Fruit fly (Drosophila melanogaster) whole organism, embryonic: ENCODE results near the gene CG1542.

Source experiments
- Adf1 ChIP-seq: fragments of 200-800 bp; sonication (Bioruptor generic); IDR thresholded peaks from 2 replicates; pipeline ENCODE4 v1.3.6; 2022; ENCODE audit warnings: missing biosample characterization, missing genetic modification characterization
- CG10959 ChIP-seq: fragments of 200-800 bp; sonication (Bioruptor generic); IDR thresholded peaks from 2 replicates; pipeline ENCODE4 v1.3.6; 2022; ENCODE audit warnings: missing biosample characterization, missing genetic modification characterization
- CG11247 ChIP-seq: fragments of 200-800 bp; sonication (Bioruptor generic); IDR thresholded peaks from 2 replicates; pipeline ENCODE4 v1.3.6; 2022; ENCODE audit warnings: missing biosample characterization, missing genetic modification characterization
- CG11560 ChIP-seq: fragments of 200-800 bp; sonication (Bioruptor generic); IDR thresholded peaks from 3 replicates; pipeline ENCODE4 v1.3.6; 2022; ENCODE audit warnings: missing biosample characterization, missing genetic modification characterization
- CG12659 ChIP-seq: fragments of 200-800 bp; sonication (Bioruptor generic); optimal IDR thresholded peaks from 3 replicates; lab custom pipeline; 2017; ENCODE audit warnings: mild to moderate bottlenecking, missing biosample characterization, missing genetic modification reagents, missing genetic modification characterization
- CG13624 ChIP-seq: fragments of 200-800 bp; sonication (Bioruptor generic); optimal IDR thresholded peaks from 2 replicates; lab custom pipeline; 2016; ENCODE audit warnings: missing biosample characterization, missing genetic modification characterization
- CG14014 ChIP-seq: fragments of 200-800 bp; sonication (Bioruptor generic); IDR thresholded peaks from 2 replicates; pipeline ENCODE4 v1.3.6; 2022; ENCODE audit warnings: missing biosample characterization, missing genetic modification characterization
- CG1647 ChIP-seq: fragments of 200-800 bp; sonication (Bioruptor generic); optimal IDR thresholded peaks from 3 replicates; lab custom pipeline; 2016; ENCODE audit warnings: missing biosample characterization, missing genetic modification characterization
- CG17612 ChIP-seq: fragments of 200-800 bp; sonication (Bioruptor generic); IDR thresholded peaks from 2 replicates; pipeline ENCODE4 v1.3.6; 2022; ENCODE audit warnings: missing biosample characterization, missing genetic modification characterization
- CG32532 ChIP-seq: fragments of 200-800 bp; sonication (Bioruptor generic); IDR thresholded peaks from 2 replicates; pipeline ENCODE4 v1.3.6; 2022; ENCODE audit warnings: missing biosample characterization, missing genetic modification characterization
- CG3407 ChIP-seq: fragments of 200-800 bp; sonication (Bioruptor generic); optimal IDR thresholded peaks from 2 replicates; lab custom pipeline; 2018; ENCODE audit warnings: missing biosample characterization, mild to moderate bottlenecking, missing genetic modification characterization
- CG6813 ChIP-seq: fragments of 200-800 bp; sonication (Bioruptor generic); optimal IDR thresholded peaks from 2 replicates; lab custom pipeline; 2017; ENCODE audit warnings: missing biosample characterization, missing genetic modification characterization, mild to moderate bottlenecking, moderate library complexity, missing genetic modification reagents
- CG7987 ChIP-seq: fragments of 200-800 bp; sonication (Bioruptor generic); optimal IDR thresholded peaks from 2 replicates; lab custom pipeline; 2018; ENCODE audit warnings: missing biosample characterization, mild to moderate bottlenecking, missing genetic modification characterization, moderate library complexity
- CG8359 ChIP-seq: fragments of 200-800 bp; sonication (Bioruptor generic); optimal IDR thresholded peaks from 2 replicates; lab custom pipeline; 2017; ENCODE audit warnings: missing biosample characterization, mild to moderate bottlenecking, missing genetic modification characterization, borderline replicate concordance
- D19A ChIP-seq: fragments of 200-800 bp; optimal IDR thresholded peaks from 3 replicates; lab custom pipeline; 2019; ENCODE audit warnings: missing biosample characterization, mild to moderate bottlenecking, missing genetic modification characterization, moderate library complexity
- E2f2 ChIP-seq: fragments of 200-800 bp; sonication (Bioruptor generic); IDR thresholded peaks from 2 replicates; pipeline ENCODE4 v1.3.6; 2022; ENCODE audit warnings: missing biosample characterization, missing genetic modification characterization
- Ets65A ChIP-seq: fragments of 200-800 bp; sonication (Bioruptor generic); peaks from one replicate; lab custom pipeline; 2016; ENCODE audit warnings: missing biosample characterization, missing genetic modification characterization
- Ets97D ChIP-seq: fragments of 200-800 bp; sonication (Bioruptor generic); optimal IDR thresholded peaks from 3 replicates; lab custom pipeline; 2016; ENCODE audit warnings: missing biosample characterization, missing genetic modification characterization
- Lhr ChIP-seq: fragments of 200-800 bp; sonication (Bioruptor generic); optimal IDR thresholded peaks from 3 replicates; lab custom pipeline; 2017; ENCODE audit warnings: mild to moderate bottlenecking, missing biosample characterization, missing genetic modification reagents, missing genetic modification characterization
- Lpt ChIP-seq: fragments of >200 bp; optimal IDR thresholded peaks from 2 replicates; lab custom pipeline; 2018; ENCODE audit warnings: missing biosample characterization, missing genetic modification characterization
- Max ChIP-seq: fragments of 200-800 bp; sonication (Bioruptor generic); optimal IDR thresholded peaks from 2 replicates; lab custom pipeline; 2016; ENCODE audit warnings: missing biosample characterization, mild to moderate bottlenecking, missing genetic modification characterization
- Med ChIP-seq: fragments of 200-800 bp; sonication (Bioruptor generic); peaks from one replicate; lab custom pipeline; 2016; ENCODE audit warnings: missing biosample characterization, missing genetic modification characterization, mild to moderate bottlenecking, inconsistent platforms, moderate library complexity
- Scr ChIP-seq: fragments of 200-800 bp; sonication (Bioruptor generic); IDR thresholded peaks from 2 replicates; pipeline ENCODE4 v1.3.6; 2022; ENCODE audit warnings: missing biosample characterization, missing genetic modification characterization; ENCODE audit not compliant: partially characterized antibody
- al ChIP-seq: fragments of 200-800 bp; sonication (Bioruptor generic); IDR thresholded peaks from 2 replicates; pipeline ENCODE4 v1.3.6; 2022; ENCODE audit warnings: missing biosample characterization, missing genetic modification characterization
- ap ChIP-seq: fragments of 200-800 bp; sonication (Bioruptor generic); IDR thresholded peaks from 2 replicates; pipeline ENCODE4 v1.3.6; 2022; ENCODE audit warnings: missing biosample characterization, missing genetic modification characterization
- btn ChIP-seq: fragments of 200-800 bp; sonication (Bioruptor generic); optimal IDR thresholded peaks from 2 replicates; lab custom pipeline; 2016; ENCODE audit warnings: missing biosample characterization, missing genetic modification characterization
- caup ChIP-seq: fragments of 200-800 bp; sonication (Bioruptor generic); optimal IDR thresholded peaks from 3 replicates; lab custom pipeline; 2017; ENCODE audit warnings: missing biosample characterization, mild to moderate bottlenecking, missing genetic modification characterization, moderate library complexity; ENCODE audit not compliant: severe bottlenecking
- dimm ChIP-seq: fragments of 200-800 bp; sonication (Bioruptor generic); IDR thresholded peaks from 2 replicates; pipeline ENCODE4 v1.3.6; 2022; ENCODE audit warnings: missing biosample characterization, missing genetic modification characterization
- ewg ChIP-seq: fragments of 200-800 bp; sonication (Bioruptor generic); optimal IDR thresholded peaks from 3 replicates; lab custom pipeline; 2017; ENCODE audit warnings: mild to moderate bottlenecking, missing biosample characterization, missing genetic modification reagents, missing genetic modification characterization
- exex ChIP-seq: fragments of 200-800 bp; sonication (Bioruptor generic); optimal IDR thresholded peaks from 4 replicates; lab custom pipeline; 2018; ENCODE audit warnings: missing biosample characterization, mild to moderate bottlenecking, missing genetic modification characterization, moderate library complexity
- fd102C ChIP-seq: fragments of 200-800 bp; sonication (Bioruptor generic); optimal IDR thresholded peaks from 2 replicates; lab custom pipeline; 2018; ENCODE audit warnings: missing biosample characterization, mild to moderate bottlenecking, missing genetic modification characterization, moderate library complexity
- fd3F ChIP-seq: fragments of 200-800 bp; sonication (Bioruptor generic); optimal IDR thresholded peaks from 2 replicates; lab custom pipeline; 2018; ENCODE audit warnings: missing biosample characterization, mild to moderate bottlenecking, missing genetic modification characterization, moderate library complexity
- ftz-f1 ChIP-seq: fragments of 200-800 bp; sonication (Bioruptor generic); optimal IDR thresholded peaks from 2 replicates; lab custom pipeline; 2016; ENCODE audit warnings: missing biosample characterization, missing genetic modification characterization
- gcm ChIP-seq: fragments of 200-800 bp; sonication (Bioruptor generic); optimal IDR thresholded peaks from 2 replicates; lab custom pipeline; 2019; ENCODE audit warnings: missing biosample characterization, mild to moderate bottlenecking, missing genetic modification characterization, moderate library complexity
- kay ChIP-seq: fragments of 200-800 bp; sonication (Bioruptor generic); optimal IDR thresholded peaks from 2 replicates; lab custom pipeline; 2016; ENCODE audit warnings: missing biosample characterization, missing genetic modification characterization
- kni ChIP-seq: fragments of 200-800 bp; sonication (Bioruptor generic); optimal IDR thresholded peaks from 3 replicates; lab custom pipeline; 2017; ENCODE audit warnings: mild to moderate bottlenecking, missing biosample characterization, missing genetic modification reagents, missing genetic modification characterization
- pzg ChIP-seq: fragments of 200-800 bp; sonication (Bioruptor generic); optimal IDR thresholded peaks from 3 replicates; lab custom pipeline; 2018; ENCODE audit warnings: missing biosample characterization, mild to moderate bottlenecking, missing genetic modification characterization, moderate library complexity
- repo ChIP-seq: fragments of 200-800 bp; sonication (Bioruptor generic); optimal IDR thresholded peaks from 2 replicates; lab custom pipeline; 2016; ENCODE audit warnings: missing biosample characterization, missing genetic modification characterization
- sens ChIP-seq: fragments of 200-800 bp; sonication (Bioruptor generic); peaks from one replicate; lab custom pipeline; 2016; ENCODE audit warnings: missing biosample characterization, missing genetic modification characterization
- sima ChIP-seq: fragments of 200-800 bp; sonication (Bioruptor generic); optimal IDR thresholded peaks from 2 replicates; lab custom pipeline; 2016; ENCODE audit warnings: missing biosample characterization, missing genetic modification characterization
- stwl ChIP-seq: fragments of 200-800 bp; sonication (Bioruptor generic); optimal IDR thresholded peaks from 3 replicates; lab custom pipeline; 2018; ENCODE audit warnings: missing biosample characterization, mild to moderate bottlenecking, missing genetic modification characterization, moderate library complexity
- toy ChIP-seq: fragments of 200-800 bp; sonication (Bioruptor generic); IDR thresholded peaks from 2 replicates; pipeline ENCODE4 v1.3.6; 2022; ENCODE audit warnings: missing biosample characterization, missing genetic modification characterization
- trem ChIP-seq: fragments of 200-800 bp; optimal IDR thresholded peaks from 3 replicates; lab custom pipeline; 2019; ENCODE audit warnings: missing biosample characterization, mild to moderate bottlenecking, missing genetic modification characterization, moderate library complexity
- ttk ChIP-seq: fragments of 200-800 bp; sonication (Bioruptor generic); IDR thresholded peaks from 2 replicates; pipeline ENCODE4 v2.1.2; 2022; ENCODE audit warnings: missing biosample characterization, missing genetic modification characterization
- tup ChIP-seq: fragments of 200-800 bp; sonication (Bioruptor generic); optimal IDR thresholded peaks from 2 replicates; lab custom pipeline; 2016; ENCODE audit warnings: missing biosample characterization, mild to moderate bottlenecking, missing genetic modification characterization, moderate library complexity

CG1542 gene

dm6 chr3R:31254808-31255207, 41.5 kb downstream of the CG1542 start, which contains the start of the genes CG1750 and spn-F (continued):
- TF ChIP-seq CG12659 (GFP tag; lab: Kevin White, UChicago) (peak; percentile 30), ap (no peak)
- TF ChIP-seq, all 482 proteins: peak for 59

- TF ChIP-seq tup (GFP tag; lab: Kevin White, UChicago), result no peak
- peak; percentile 71 for TF ChIP-seq Ets65A (GFP tag; lab: Kevin White, UChicago)
- TF ChIP-seq sens (GFP tag; lab: Kevin White, UChicago), result peak; percentile 22
- peak; percentile 21 for TF ChIP-seq exex
- peak; percentile 59 for TF ChIP-seq Med (GFP tag; lab: Kevin White, UChicago)
Observed at dm6 chr3R:31257299-31257698, 44.0 kb downstream of the CG1542 start, which contains the start of gene CAH6. CAH6 (plus strand) TSS chr3R:31257599.

dm6 chr3R:31259947-31260346, 46.7 kb downstream of the CG1542 start, which contains the start of gene CAH16:
CAH16 (plus strand) TSS chr3R:31260247.
- no peak for TF ChIP-seq Max
- no peak for TF ChIP-seq D19A (tag; lab: Kevin White, UChicago)

dm6 chr3R:31262298-31262697, 49.0 kb downstream of the CG1542 start, which contains the start of gene CAH5:
CAH5 (plus strand) TSS chr3R:31262598.
- TF ChIP-seq CG11247 (GFP tag; lab: Robert Waterston, UW), result no peak
- no peak for TF ChIP-seq ttk (GFP tag; lab: Robert Waterston, UW)
- no peak for TF ChIP-seq CG1647 (GFP tag; lab: Kevin White, UChicago)
- no peak for TF ChIP-seq kni (GFP tag; lab: Kevin White, UChicago)
- no peak for TF ChIP-seq pzg (GFP tag; lab: Kevin White, UChicago)
- TF ChIP-seq dimm, result no peak
- TF ChIP-seq CG7987 (GFP tag; lab: Kevin White, UChicago), result no peak
- no peak for TF ChIP-seq toy (GFP tag; lab: Robert Waterston, UW)
- no peak for TF ChIP-seq CG6813 (GFP tag; lab: Kevin White, UChicago)
- TF ChIP-seq fd3F, result no peak
- no peak for TF ChIP-seq Adf1 (GFP tag; lab: Robert Waterston, UW)

- no peak for TF ChIP-seq E2f2 (GFP tag; lab: Robert Waterston, UW)
- no peak for TF ChIP-seq btn
- peak; percentile 18 for TF ChIP-seq caup (GFP tag; lab: Kevin White, UChicago)
- no peak for TF ChIP-seq gcm
- TF ChIP-seq trem (tag; lab: Kevin White, UChicago), result no peak
- no peak for TF ChIP-seq CG17612 (GFP tag; lab: Robert Waterston, UW)
- TF ChIP-seq CG8359 (GFP tag; lab: Kevin White, UChicago), result no peak
- TF ChIP-seq kay (GFP tag; lab: Kevin White, UChicago), result no peak
- TF ChIP-seq Med (GFP tag; lab: Kevin White, UChicago), result peak; percentile 84
- TF ChIP-seq CG3407 (GFP tag; lab: Kevin White, UChicago), result no peak
- TF ChIP-seq Scr (GFP tag; lab: Robert Waterston, UW), result no peak
- no peak for TF ChIP-seq sima
- no peak for TF ChIP-seq fd102C (GFP tag; lab: Kevin White, UChicago)
- no peak for TF ChIP-seq Lpt (GFP tag; lab: Kevin White, UChicago)
- TF ChIP-seq CG32532 (GFP tag; lab: Robert Waterston, UW), result peak; percentile 6; the same call in 1 of the 2 replicates
- TF ChIP-seq ftz-f1 (GFP tag; lab: Kevin White, UChicago), result peak; percentile 75
- TF ChIP-seq stwl, result peak; percentile 85
- TF ChIP-seq Ets97D (GFP tag; lab: Kevin White, UChicago), result peak; percentile 97
- TF ChIP-seq CG7987 (GFP tag; lab: Kevin White, UChicago), result peak; percentile 30
- TF ChIP-seq CG11560 (tag; lab: Robert Waterston, UW), result no peak
- peak; percentile 20 for TF ChIP-seq CG13624
- no peak for TF ChIP-seq al (GFP tag; lab: Robert Waterston, UW)
- no peak for TF ChIP-seq Lhr (GFP tag; lab: Kevin White, UChicago)
- TF ChIP-seq ewg (GFP tag; lab: Kevin White, UChicago), result no peak
- no peak for TF ChIP-seq CG14014 (GFP tag; lab: Robert Waterston, UW)
- TF ChIP-seq CG10959 (GFP tag; lab: Robert Waterston, UW), result no peak
- TF ChIP-seq repo, result no peak
Observed at dm6 chr3R:31263934-31264333, 50.7 kb downstream of the CG1542 start.
